Fruit fly (Drosophila melanogaster) whole organism, embryonic: ENCODE results near the gene Ror.
A peak's percentile ranks its signal among the peaks of the same experiment; 100 is the strongest.

Source experiments
- BEAF-32 ChIP-seq: fragments of 200-800 bp; sonication (Bioruptor generic); optimal IDR thresholded peaks from 3 replicates; lab custom pipeline; 2017; ENCODE audit warnings: missing biosample characterization, missing genetic modification characterization, mild to moderate bottlenecking, moderate library complexity, missing genetic modification reagents
- CG12219 ChIP-seq: fragments of 200-800 bp; sonication (Bioruptor generic); optimal IDR thresholded peaks from 3 replicates; lab custom pipeline; 2018; ENCODE audit warnings: missing biosample characterization, mild to moderate bottlenecking, missing genetic modification characterization
- CG12659 ChIP-seq: fragments of 200-800 bp; sonication (Bioruptor generic); optimal IDR thresholded peaks from 3 replicates; lab custom pipeline; 2017; ENCODE audit warnings: mild to moderate bottlenecking, missing biosample characterization, missing genetic modification reagents, missing genetic modification characterization
- CG17802 ChIP-seq: fragments of 200-800 bp; sonication (Bioruptor generic); optimal IDR thresholded peaks from 2 replicates; lab custom pipeline; 2018; ENCODE audit warnings: missing biosample characterization, mild to moderate bottlenecking, missing genetic modification characterization, moderate library complexity
- CG2116 ChIP-seq: fragments of 200-800 bp; sonication (Bioruptor generic); optimal IDR thresholded peaks from 3 replicates; lab custom pipeline; 2018; ENCODE audit warnings: missing biosample characterization, mild to moderate bottlenecking, missing genetic modification characterization
- CG30020 ChIP-seq: fragments of 200-800 bp; optimal IDR thresholded peaks from 2 replicates; lab custom pipeline; 2019; ENCODE audit warnings: missing biosample characterization, mild to moderate bottlenecking, missing genetic modification characterization, moderate library complexity
- CG34224 ChIP-seq: fragments of 200-800 bp; sonication (Bioruptor generic); IDR thresholded peaks from 3 replicates; pipeline ENCODE4 v1.3.6; 2022; ENCODE audit warnings: missing biosample characterization, missing genetic modification characterization; ENCODE audit not compliant: partially characterized antibody
- CG34422 ChIP-seq: fragments of 200-800 bp; sonication (Bioruptor generic); IDR thresholded peaks from 3 replicates; pipeline ENCODE4 v1.3.6; 2022; ENCODE audit warnings: missing biosample characterization, missing genetic modification characterization
- CG3847 ChIP-seq: fragments of 200-800 bp; sonication (Bioruptor generic); IDR thresholded peaks from 2 replicates; pipeline ENCODE4 v1.3.6; 2022; ENCODE audit warnings: missing biosample characterization, missing genetic modification characterization
- CG4328 ChIP-seq: fragments of 200-800 bp; sonication (Bioruptor generic); optimal IDR thresholded peaks from 3 replicates; lab custom pipeline; 2017; ENCODE audit warnings: missing biosample characterization, missing genetic modification reagents, missing genetic modification characterization
- CG8359 ChIP-seq: fragments of 200-800 bp; sonication (Bioruptor generic); optimal IDR thresholded peaks from 2 replicates; lab custom pipeline; 2017; ENCODE audit warnings: missing biosample characterization, mild to moderate bottlenecking, missing genetic modification characterization, borderline replicate concordance
- CG8924 ChIP-seq: fragments of 200-800 bp; optimal IDR thresholded peaks from 3 replicates; lab custom pipeline; 2019; ENCODE audit warnings: missing biosample characterization, mild to moderate bottlenecking, missing genetic modification characterization, moderate library complexity
- CG9215 ChIP-seq: fragments of 200-800 bp; sonication (Bioruptor generic); IDR thresholded peaks from 2 replicates; pipeline ENCODE4 v1.3.6; 2022; ENCODE audit warnings: missing biosample characterization, missing genetic modification characterization
- CG9797 ChIP-seq: fragments of 200-800 bp; sonication (Bioruptor generic); optimal IDR thresholded peaks from 3 replicates; lab custom pipeline; 2018; ENCODE audit warnings: missing biosample characterization, mild to moderate bottlenecking, missing genetic modification characterization
- Camta ChIP-seq: fragments of 200-800 bp; sonication (Bioruptor generic); optimal IDR thresholded peaks from 2 replicates; lab custom pipeline; 2016; ENCODE audit warnings: missing biosample characterization, missing genetic modification characterization
- Dll ChIP-seq: fragments of 200-800 bp; sonication (Bioruptor generic); IDR thresholded peaks from 4 replicates; pipeline ENCODE4 v1.3.6; 2022; ENCODE audit warnings: missing biosample characterization, missing genetic modification characterization; ENCODE audit not compliant: partially characterized antibody
- Dp ChIP-seq: fragments of 200-800 bp; sonication (Bioruptor generic); optimal IDR thresholded peaks from 2 replicates; lab custom pipeline; 2018; ENCODE audit warnings: missing biosample characterization, mild to moderate bottlenecking, missing genetic modification characterization, moderate library complexity
- E2f2 ChIP-seq: fragments of 200-800 bp; sonication (Bioruptor generic); IDR thresholded peaks from 2 replicates; pipeline ENCODE4 v1.3.6; 2022; ENCODE audit warnings: missing biosample characterization, missing genetic modification characterization
- Fer1 ChIP-seq: fragments of 200-800 bp; sonication (Bioruptor generic); optimal IDR thresholded peaks from 2 replicates; lab custom pipeline; 2017; ENCODE audit warnings: missing biosample characterization, mild to moderate bottlenecking, missing genetic modification characterization
- GATAe ChIP-seq: fragments of 200-800 bp; sonication (Bioruptor generic); conservative IDR thresholded peaks from 2 replicates; pipeline ENCODE4 v1.3.6; 2022; ENCODE audit warnings: missing biosample characterization, missing genetic modification characterization
- Kr ChIP-seq: fragments of 200-800 bp; sonication (Bioruptor generic); optimal IDR thresholded peaks from 2 replicates; lab custom pipeline; 2017; ENCODE audit warnings: missing biosample characterization, mild to moderate bottlenecking, missing genetic modification characterization
- MESR4 ChIP-seq: fragments of 200-800 bp; sonication (Bioruptor generic); optimal IDR thresholded peaks from 2 replicates; lab custom pipeline; 2018; ENCODE audit warnings: missing biosample characterization, mild to moderate bottlenecking, missing genetic modification characterization, moderate library complexity
- Med ChIP-seq: fragments of 200-800 bp; sonication (Bioruptor generic); peaks from one replicate; lab custom pipeline; 2016; ENCODE audit warnings: missing biosample characterization, missing genetic modification characterization, mild to moderate bottlenecking, inconsistent platforms, moderate library complexity
- Myb ChIP-seq: fragments of 200-800 bp; sonication (Bioruptor generic); optimal IDR thresholded peaks from 2 replicates; lab custom pipeline; 2016; ENCODE audit warnings: missing biosample characterization, missing genetic modification characterization
- Scr ChIP-seq: fragments of 200-800 bp; sonication (Bioruptor generic); IDR thresholded peaks from 2 replicates; pipeline ENCODE4 v1.3.6; 2022; ENCODE audit warnings: missing biosample characterization, missing genetic modification characterization; ENCODE audit not compliant: partially characterized antibody
- Xbp1 ChIP-seq: fragments of 200-800 bp; sonication (Bioruptor generic); optimal IDR thresholded peaks from 3 replicates; lab custom pipeline; 2016; ENCODE audit warnings: missing biosample characterization, mild to moderate bottlenecking, missing genetic modification characterization
- amos ChIP-seq: fragments of 200-800 bp; sonication (Bioruptor generic); IDR thresholded peaks from 2 replicates; pipeline ENCODE4 v1.3.6; 2022; ENCODE audit warnings: missing biosample characterization, missing genetic modification characterization; ENCODE audit not compliant: partially characterized antibody
- bab2 ChIP-seq: fragments of 200-800 bp; sonication (Bioruptor generic); optimal IDR thresholded peaks from 2 replicates; lab custom pipeline; 2016; ENCODE audit warnings: missing biosample characterization, missing genetic modification characterization
- bigmax ChIP-seq: fragments of 200-800 bp; sonication (Bioruptor generic); optimal IDR thresholded peaks from 2 replicates; lab custom pipeline; 2018; ENCODE audit warnings: missing biosample characterization, mild to moderate bottlenecking, missing genetic modification characterization
- caup ChIP-seq: fragments of 200-800 bp; sonication (Bioruptor generic); optimal IDR thresholded peaks from 3 replicates; lab custom pipeline; 2017; ENCODE audit warnings: missing biosample characterization, mild to moderate bottlenecking, missing genetic modification characterization, moderate library complexity; ENCODE audit not compliant: severe bottlenecking
- cg ChIP-seq: fragments of 200-800 bp; sonication (Bioruptor generic); optimal IDR thresholded peaks from 3 replicates; lab custom pipeline; 2019; ENCODE audit warnings: missing biosample characterization, mild to moderate bottlenecking, missing genetic modification characterization, moderate library complexity
- chif ChIP-seq, 2 experiments: fragments of 200-800 bp; sonication (Bioruptor generic); optimal IDR thresholded peaks; 3 replicates each; lab custom pipeline; 2016; ENCODE audit warnings: missing biosample characterization in 2 of 2, missing genetic modification characterization in 2 of 2
- chn ChIP-seq: fragments of 200-800 bp; sonication (Bioruptor generic); optimal IDR thresholded peaks from 2 replicates; lab custom pipeline; 2016; ENCODE audit warnings: missing biosample characterization, missing genetic modification characterization
- gfzf ChIP-seq: fragments of 200-800 bp; sonication (Bioruptor generic); optimal IDR thresholded peaks from 2 replicates; lab custom pipeline; 2016; ENCODE audit warnings: missing biosample characterization, mild to moderate bottlenecking, missing genetic modification characterization, moderate library complexity
- grau ChIP-seq: fragments of 200-800 bp; optimal IDR thresholded peaks from 3 replicates; lab custom pipeline; 2019; ENCODE audit warnings: missing biosample characterization, mild to moderate bottlenecking, missing genetic modification characterization, moderate library complexity
- jing ChIP-seq: fragments of 200-800 bp; sonication (Bioruptor generic); optimal IDR thresholded peaks from 2 replicates; lab custom pipeline; 2018; ENCODE audit warnings: missing biosample characterization, mild to moderate bottlenecking, missing genetic modification characterization
- knrl ChIP-seq: fragments of 200-800 bp; sonication (Bioruptor generic); IDR thresholded peaks from 3 replicates; pipeline ENCODE4 v1.3.6; 2022; ENCODE audit warnings: missing biosample characterization, missing genetic modification characterization; ENCODE audit not compliant: partially characterized antibody
- lbe ChIP-seq: fragments of 200-800 bp; sonication (Bioruptor generic); optimal IDR thresholded peaks from 2 replicates; lab custom pipeline; 2016; ENCODE audit warnings: missing biosample characterization, mild to moderate bottlenecking, missing genetic modification characterization
- nerfin-1 ChIP-seq: fragments of 200-800 bp; sonication (Bioruptor generic); optimal IDR thresholded peaks from 3 replicates; lab custom pipeline; 2019; ENCODE audit warnings: missing biosample characterization, mild to moderate bottlenecking, missing genetic modification characterization, moderate library complexity
- pita ChIP-seq: fragments of 200-800 bp; sonication (Bioruptor generic); optimal IDR thresholded peaks from 2 replicates; lab custom pipeline; 2017; ENCODE audit warnings: missing biosample characterization, mild to moderate bottlenecking, missing genetic modification characterization
- pzg ChIP-seq: fragments of 200-800 bp; sonication (Bioruptor generic); optimal IDR thresholded peaks from 3 replicates; lab custom pipeline; 2018; ENCODE audit warnings: missing biosample characterization, mild to moderate bottlenecking, missing genetic modification characterization, moderate library complexity
- sens ChIP-seq: fragments of 200-800 bp; sonication (Bioruptor generic); peaks from one replicate; lab custom pipeline; 2016; ENCODE audit warnings: missing biosample characterization, missing genetic modification characterization
- stwl ChIP-seq: fragments of 200-800 bp; sonication (Bioruptor generic); optimal IDR thresholded peaks from 3 replicates; lab custom pipeline; 2018; ENCODE audit warnings: missing biosample characterization, mild to moderate bottlenecking, missing genetic modification characterization, moderate library complexity
- tap ChIP-seq: fragments of 200-800 bp; optimal IDR thresholded peaks from 3 replicates; lab custom pipeline; 2019; ENCODE audit warnings: missing biosample characterization, mild to moderate bottlenecking, missing genetic modification characterization, moderate library complexity
- trem ChIP-seq: fragments of 200-800 bp; optimal IDR thresholded peaks from 3 replicates; lab custom pipeline; 2019; ENCODE audit warnings: missing biosample characterization, mild to moderate bottlenecking, missing genetic modification characterization, moderate library complexity
- unc-4 ChIP-seq: fragments of 200-800 bp; sonication (Bioruptor generic); IDR thresholded peaks from 2 replicates; pipeline ENCODE4 v1.3.6; 2022; ENCODE audit warnings: missing biosample characterization, missing genetic modification characterization; ENCODE audit not compliant: partially characterized antibody

The Ror gene

DNA sequence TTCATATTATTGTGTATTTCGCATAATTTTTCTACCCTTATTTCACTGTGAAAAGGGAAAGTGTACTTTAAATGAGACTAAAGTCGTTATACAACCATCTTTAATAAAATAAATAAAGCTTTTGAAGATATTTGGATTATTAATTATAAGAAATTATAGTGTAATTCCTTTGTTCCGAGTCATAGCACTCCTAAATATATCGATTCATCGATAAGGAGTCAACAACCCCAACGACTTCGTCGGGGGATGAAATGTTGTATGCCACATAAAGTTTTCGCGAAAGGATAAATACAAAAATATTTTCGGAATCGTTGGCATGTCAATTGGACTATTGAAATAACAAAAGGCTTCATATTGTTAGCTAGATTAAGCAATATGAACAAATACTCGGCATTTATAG is at the start of gene Ror:
Ror (plus strand) TSS at position 252 of the 400 bp plus-strand sequence.
- TF ChIP-seq Dll (GFP tag; lab: Robert Waterston, UW) (0 out of 4 replicates have a peak, but pooled peaks have one; percentile 12), BEAF-32 (GFP tag; lab: Kevin White, UChicago) (peak; percentile 50), CG9215 (GFP tag; lab: Robert Waterston, UW) (no peak), MESR4 (peak; percentile 7), Kr (GFP tag; lab: Kevin White, UChicago) (no peak), CG3847 (GFP tag; lab: Robert Waterston, UW) (no peak), unc-4 (peak; percentile 47; the same call in 1 of the 2 replicates), stwl (tag; lab: Kevin White, UChicago) (peak; percentile 1), pita (GFP tag; lab: Kevin White, UChicago) (no peak), GATAe (GFP tag; lab: Robert Waterston, UW) (no peak), CG2116 (peak; percentile 71), tap (tag; lab: Kevin White, UChicago) (no peak), bab2 (GFP tag; lab: Kevin White, UChicago) (no peak), CG8359 (no peak), CG12219 (GFP tag; lab: Kevin White, UChicago) (no peak), jing (GFP tag; lab: Kevin White, UChicago) (no peak), Xbp1 (GFP tag; lab: Kevin White, UChicago) (no peak), nerfin-1 (tag; lab: Kevin White, UChicago) (peak; percentile 43), CG9797 (GFP tag; lab: Kevin White, UChicago) (no peak), caup (no peak), Camta (GFP tag; lab: Kevin White, UChicago) (no peak), knrl (GFP tag; lab: Robert Waterston, UW) (no peak), CG4328 (GFP tag; lab: Kevin White, UChicago) (no peak), CG30020 (tag; lab: Kevin White, UChicago) (peak; percentile 64), chif (GFP tag; optimal IDR thresholded peaks at IDR 0.05; lab: Kevin White, UChicago) (no peak), Scr (GFP tag; lab: Robert Waterston, UW) (peak; percentile 47; the same call in 1 of the 2 replicates)

- TF ChIP-seq CG30020 (tag; lab: Kevin White, UChicago): peak; percentile 64
- peak; percentile 22 for TF ChIP-seq Med (GFP tag; lab: Kevin White, UChicago)
- TF ChIP-seq MESR4: peak; percentile 90
- TF ChIP-seq grau (tag; lab: Kevin White, UChicago): peak; percentile 29
- TF ChIP-seq pzg (GFP tag; lab: Kevin White, UChicago): peak; percentile 55
- TF ChIP-seq CG12659 (GFP tag; lab: Kevin White, UChicago): peak; percentile 62
- peak; percentile 50 for TF ChIP-seq trem (tag; lab: Kevin White, UChicago)
- peak; percentile 41 for TF ChIP-seq bigmax (GFP tag; lab: Kevin White, UChicago)
- TF ChIP-seq Fer1 (GFP tag; lab: Kevin White, UChicago): peak; percentile 38
- peak; percentile 56; the same call in 1 of the 3 replicates for TF ChIP-seq CG34422 (GFP tag; lab: Robert Waterston, UW)
- peak; percentile 64 for TF ChIP-seq Dp (GFP tag; lab: Kevin White, UChicago)
- no peak for TF ChIP-seq CG8359
- TF ChIP-seq chn: no peak
- no peak; the same call in 2 of the 3 replicates for TF ChIP-seq CG34224
- TF ChIP-seq CG8924 (tag; lab: Kevin White, UChicago): peak; percentile 33
- TF ChIP-seq BEAF-32 (GFP tag; lab: Kevin White, UChicago): peak; percentile 9
- TF ChIP-seq E2f2: peak; percentile 68
- TF ChIP-seq CG17802: peak; percentile 51
- no peak for TF ChIP-seq amos
- TF ChIP-seq Myb (GFP tag; lab: Kevin White, UChicago): peak; percentile 56
- peak; percentile 81 for TF ChIP-seq cg (GFP tag; lab: Kevin White, UChicago)
- TF ChIP-seq lbe: peak; percentile 43
- peak; percentile 70 for TF ChIP-seq gfzf (GFP tag; lab: Kevin White, UChicago)
- TF ChIP-seq sens (GFP tag; lab: Kevin White, UChicago): peak; percentile 56
- peak; percentile 21; the same call in 1 of the 4 replicates for TF ChIP-seq Dll (GFP tag; lab: Robert Waterston, UW)
- peak; percentile 18 for TF ChIP-seq CG2116
Observed at dm6 chr2L:10203933-10204509, 47.6 kb upstream of the Ror start, which contains the start of gene CG34159. Gene CG34159 (minus strand): TSS chr2L:10204317.
